Worm (Caenorhabditis elegans): ENCODE data around the gene Y50D4A.6.

The Y50D4A.6 gene

ce11 chrV:1151324-1151742 is 47.7 kb downstream of the Y50D4A.6 start (continued):
- TF ChIP-seq mcd-1 (GFP tag; IDR thresholded peaks at IDR 0.05) (peak; percentile 95), rpc-1 (optimal IDR thresholded peaks at IDR 0.05) (no peak), rpc-1 (tag; optimal IDR thresholded peaks at IDR 0.05) (no peak), ztf-25 (GFP tag; IDR thresholded peaks at IDR 0.05) (no peak), nfya-2 (GFP tag; IDR thresholded peaks at IDR 0.05) (no peak), lin-26 (GFP tag; IDR thresholded peaks at IDR 0.05) (peak; percentile 94), snpc-1.3 (tag; optimal IDR thresholded peaks at IDR 0.05; ENCODE audit: insufficient read depth) (no peak), nfyb-1 (GFP tag; IDR thresholded peaks at IDR 0.05) (peak; percentile 98), ceh-91 (GFP tag; IDR thresholded peaks at IDR 0.05) (0 out of 2 replicates have a peak, but pooled peaks have one; percentile 34), gei-17 (GFP tag; optimal IDR thresholded peaks at IDR 0.05) (peak; percentile 94), cebp-1 (GFP tag; IDR thresholded peaks at IDR 0.05) (peak; percentile 91), cebp-1 (tag; optimal IDR thresholded peaks at IDR 0.05) (peak; percentile 99), let-526 (GFP tag; IDR thresholded peaks at IDR 0.05) (peak; percentile 96), lsy-27 (tag; optimal IDR thresholded peaks at IDR 0.05; ENCODE audit: borderline replicate concordance, insufficient read depth) (no peak), ceh-58 (GFP tag; IDR thresholded peaks at IDR 0.05) (0 out of 2 replicates have a peak, but pooled peaks have one; percentile 69), athp-1 (tag; optimal IDR thresholded peaks at IDR 0.05) (peak; percentile 97), unc-130 (GFP tag; optimal IDR thresholded peaks at IDR 0.05) (peak; percentile 38), ets-4 (GFP tag; optimal IDR thresholded peaks at IDR 0.05) (peak; percentile 99), tbx-9 (tag; optimal IDR thresholded peaks at IDR 0.05; ENCODE audit: borderline replicate concordance) (peak; percentile 31), sptf-2 (GFP tag; optimal IDR thresholded peaks at IDR 0.05) (peak; percentile 83), aptf-2 (GFP tag; conservative IDR thresholded peaks at IDR 0.05) (0 out of 2 replicates have a peak, but pooled peaks have one; percentile 61), bed-2 (GFP tag; IDR thresholded peaks at IDR 0.05) (peak; percentile 86), snpc-3.4 (tag; optimal IDR thresholded peaks at IDR 0.05) (no peak), madf-8 (GFP tag; conservative IDR thresholded peaks at IDR 0.05) (no peak), sea-2 (GFP tag; IDR thresholded peaks at IDR 0.05) (peak; percentile 96), dpl-1 (GFP tag; optimal IDR thresholded peaks at IDR 0.05) (peak; percentile 37), K12H6.12 (tag; optimal IDR thresholded peaks at IDR 0.05) (peak; percentile 100), snpc-4 (GFP tag; optimal IDR thresholded peaks at IDR 0.05) (peak; percentile 53), snpc-4 (tag; optimal IDR thresholded peaks at IDR 0.05) (peak; percentile 61 to 91 (median 82)), Y53F4B.3 (GFP tag; IDR thresholded peaks at IDR 0.05) (no peak), F39B2.1 (GFP tag; IDR thresholded peaks at IDR 0.05) (no peak), F10E7.11 (tag; optimal IDR thresholded peaks at IDR 0.05) (peak; percentile 87), ceh-40 (GFP tag; IDR thresholded peaks at IDR 0.05) (no peak), tbp1 (GFP tag; optimal IDR thresholded peaks at IDR 0.05) (peak; percentile 77), mes-4 (tag; optimal IDR thresholded peaks at IDR 0.05) (no peak), madf-3 (GFP tag; IDR thresholded peaks at IDR 0.05) (peak; percentile 94), F57C9.4 (tag; optimal IDR thresholded peaks at IDR 0.05) (peak; percentile 92), ekl-4 (GFP tag; IDR thresholded peaks at IDR 0.05) (peak; percentile 98), nhr-179 (tag; optimal IDR thresholded peaks at IDR 0.05) (peak; percentile 72), F37B4.10 (GFP tag; IDR thresholded peaks at IDR 0.05) (peak; percentile 98), hlh-26 (GFP tag; conservative IDR thresholded peaks at IDR 0.05) (no peak), unc-62 (GFP tag; optimal IDR thresholded peaks at IDR 0.05) (no peak), ceh-79 (tag; optimal IDR thresholded peaks at IDR 0.05) (peak; percentile 77), B0261.1 (tag; optimal IDR thresholded peaks at IDR 0.05) (peak; percentile 35), C06A6.2 (GFP tag; conservative IDR thresholded peaks at IDR 0.05) (peak; percentile 97), fkh-3 (tag; optimal IDR thresholded peaks at IDR 0.05) (peak; percentile 61), die-1 (tag; optimal IDR thresholded peaks at IDR 0.05) (peak; percentile 81), dox-1 (GFP tag; IDR thresholded peaks at IDR 0.05) (peak; percentile 99), hmg-20 (GFP tag; IDR thresholded peaks at IDR 0.05) (peak; percentile 92), aptf-3 (GFP tag; IDR thresholded peaks at IDR 0.05) (0 out of 2 replicates have a peak, but pooled peaks have one; percentile 17)

Measured in whole organism, young adult.